Fruit fly (Drosophila melanogaster): ENCODE data around the gene CG32277.

Gene CG32277

DNA sequence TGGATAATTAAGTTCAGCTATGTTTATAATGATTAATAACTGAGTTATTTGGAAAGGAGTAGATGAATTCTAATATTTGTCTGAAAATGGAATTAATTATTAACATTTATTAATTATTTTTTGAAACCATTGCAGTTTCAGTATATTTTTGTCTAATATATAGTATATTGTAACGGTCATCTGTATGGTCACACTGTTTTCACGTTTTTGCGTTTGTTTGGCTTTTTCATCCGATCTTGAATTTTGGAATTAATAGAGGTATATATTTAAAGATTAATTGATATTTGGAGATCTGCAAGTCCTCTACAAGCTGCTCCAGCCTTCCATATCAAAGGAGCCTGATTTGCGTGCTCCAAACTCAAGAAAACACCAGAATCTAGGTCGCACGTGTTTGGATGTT is 36.1 kb downstream of the CG32277 start, which contains the start of the genes CG32278 and CG32281 (continued):
- TF ChIP-seq p53 (GFP tag; optimal IDR thresholded peaks at IDR 0.05), result no peak
- peak; percentile 47 for TF ChIP-seq MESR4 (GFP tag; optimal IDR thresholded peaks at IDR 0.05)
- TF ChIP-seq MBD-R2 (GFP tag; IDR thresholded peaks at IDR 0.05), result peak; percentile 19; the same call in 1 of the 2 replicates
- TF ChIP-seq trem (tag; optimal IDR thresholded peaks at IDR 0.05), result peak; percentile 41
- TF ChIP-seq CG3995 (GFP tag; optimal IDR thresholded peaks at IDR 0.05), result peak; percentile 67
- no peak for TF ChIP-seq ase (GFP tag; IDR thresholded peaks at IDR 0.05)
- peak; percentile 52 for TF ChIP-seq CG9797 (GFP tag; optimal IDR thresholded peaks at IDR 0.05)
- TF ChIP-seq CG14710 (tag; optimal IDR thresholded peaks at IDR 0.05), result peak; percentile 18
- TF ChIP-seq chinmo (GFP tag; IDR thresholded peaks at IDR 0.05; ENCODE audit: partially characterized antibody), result no peak
- peak; percentile 9 for TF ChIP-seq Max (GFP tag; optimal IDR thresholded peaks at IDR 0.05)
- TF ChIP-seq pzg (GFP tag; optimal IDR thresholded peaks at IDR 0.05), result peak; percentile 9
- TF ChIP-seq Awh (GFP tag; IDR thresholded peaks at IDR 0.05), result no peak
- TF ChIP-seq tap (tag; optimal IDR thresholded peaks at IDR 0.05), result no peak
- no peak for TF ChIP-seq CG6683 (GFP tag; optimal IDR thresholded peaks at IDR 0.05)
- no peak for TF ChIP-seq tgo (GFP tag; IDR thresholded peaks at IDR 0.05)

dm6 chr3L:3166200-3166695 is 39.0 kb downstream of the CG32277 start, which contains the start of gene Asciz:
Gene Asciz (minus strand): TSS chr3L:3166250.
- TF ChIP-seq CG10565 (GFP tag; optimal IDR thresholded peaks at IDR 0.05), result no peak
- no peak for TF ChIP-seq tll (GFP tag; optimal IDR thresholded peaks at IDR 0.05)
- TF ChIP-seq Rfx (GFP tag; IDR thresholded peaks at IDR 0.05), result peak; percentile 28; the same call in 1 of the 2 replicates
- TF ChIP-seq CG15479 (GFP tag; optimal IDR thresholded peaks at IDR 0.05), result peak; percentile 4
- TF ChIP-seq CG15514 (GFP tag; optimal IDR thresholded peaks at IDR 0.05), result no peak

DNA sequence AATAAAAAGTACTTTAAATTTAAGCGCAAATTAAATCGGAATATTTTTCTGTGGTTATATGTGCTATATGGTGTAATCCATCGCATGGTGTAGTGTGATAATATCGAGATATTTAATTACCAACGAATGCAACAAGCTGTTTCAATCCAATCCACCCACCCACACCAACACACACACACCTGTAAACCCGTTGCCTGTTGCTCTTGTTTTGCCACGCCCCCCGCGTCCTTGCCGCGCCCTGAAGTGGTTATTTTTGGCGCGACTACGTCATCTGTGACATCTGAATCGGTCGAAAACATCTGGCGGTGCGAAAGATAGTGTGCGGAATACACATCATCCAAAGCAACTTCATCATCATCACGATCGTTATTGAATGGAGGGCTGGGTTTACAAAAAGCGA is 39.9 kb downstream of the CG32277 start:
- peak; percentile 56 for TF ChIP-seq twi (tag; optimal IDR thresholded peaks at IDR 0.05)
- no peak for TF ChIP-seq Dad (GFP tag; optimal IDR thresholded peaks at IDR 0.05)
- no peak for TF ChIP-seq Camta (GFP tag; optimal IDR thresholded peaks at IDR 0.05)
- TF ChIP-seq luna (GFP tag; optimal IDR thresholded peaks at IDR 0.05), result no peak
- no peak for TF ChIP-seq CG34422 (GFP tag; IDR thresholded peaks at IDR 0.05)
- no peak for TF ChIP-seq Doc2 (GFP tag; IDR thresholded peaks at IDR 0.05)
- TF ChIP-seq Hr78 (GFP tag; optimal IDR thresholded peaks at IDR 0.05), result no peak
- TF ChIP-seq cg (GFP tag; optimal IDR thresholded peaks at IDR 0.05), result peak; percentile 54
- TF ChIP-seq HLH3B (GFP tag; IDR thresholded peaks at IDR 0.05), result no peak
- no peak for TF ChIP-seq CG16779 (GFP tag; IDR thresholded peaks at IDR 0.05)
- TF ChIP-seq sr (GFP tag; IDR thresholded peaks at IDR 0.05), result 0 out of 3 replicates have a peak, but pooled peaks have one; percentile 29
- peak; percentile 85 for TF ChIP-seq CG3065 (GFP tag; optimal IDR thresholded peaks at IDR 0.05)
- no peak for TF ChIP-seq chn (GFP tag; optimal IDR thresholded peaks at IDR 0.05)
- no peak for TF ChIP-seq CG10209 (GFP tag; optimal IDR thresholded peaks at IDR 0.05)
- no peak for TF ChIP-seq tin (GFP tag; optimal IDR thresholded peaks at IDR 0.05)
- no peak for TF ChIP-seq Meics (GFP tag; optimal IDR thresholded peaks at IDR 0.05)
- TF ChIP-seq Lim3 (GFP tag; IDR thresholded peaks at IDR 0.05), result no peak
- no peak for TF ChIP-seq croc (GFP tag; conservative IDR thresholded peaks at IDR 0.05)
- TF ChIP-seq CG14710 (tag; optimal IDR thresholded peaks at IDR 0.05), result no peak
- TF ChIP-seq mirr (GFP tag; optimal IDR thresholded peaks at IDR 0.05), result no peak
- TF ChIP-seq kah (GFP tag; optimal IDR thresholded peaks at IDR 0.05), result peak; percentile 61
- 0 out of 2 replicates have a peak, but pooled peaks have one; percentile 9 for TF ChIP-seq rib (GFP tag; IDR thresholded peaks at IDR 0.05)
- no peak for TF ChIP-seq CG14441 (GFP tag; IDR thresholded peaks at IDR 0.05)
- TF ChIP-seq bsh (GFP tag; optimal IDR thresholded peaks at IDR 0.05), result no peak
- TF ChIP-seq Sox100B (GFP tag; optimal IDR thresholded peaks at IDR 0.05), result no peak
- TF ChIP-seq Ravus (GFP tag; IDR thresholded peaks at IDR 0.05), result no peak
- no peak for TF ChIP-seq HHEX (GFP tag; optimal IDR thresholded peaks at IDR 0.05)
- no peak for TF ChIP-seq pb (GFP tag; optimal IDR thresholded peaks at IDR 0.05)
- no peak for TF ChIP-seq Scr (GFP tag; IDR thresholded peaks at IDR 0.05; ENCODE audit: partially characterized antibody)

Measured in whole organism, embryonic.